Fruit fly (Drosophila melanogaster) whole organism, pupa: ENCODE data around the gene CG31465.

ENCODE experiments used
- CG10348 ChIP-seq: fragments of 200-800 bp; sonication (Bioruptor generic); IDR thresholded peaks from 2 replicates; pipeline ENCODE4 v1.3.6; 2022; ENCODE audit warnings: missing biosample characterization, missing genetic modification characterization
- CG15710 ChIP-seq: fragments of 200-800 bp; sonication (Bioruptor generic); optimal IDR thresholded peaks from 2 replicates; lab custom pipeline; 2018; ENCODE audit warnings: missing biosample characterization, mild to moderate bottlenecking, missing genetic modification characterization, moderate library complexity
- CG17806 ChIP-seq: fragments of 200-800 bp; sonication (Bioruptor generic); optimal IDR thresholded peaks from 2 replicates; lab custom pipeline; 2018; ENCODE audit warnings: missing biosample characterization, mild to moderate bottlenecking, missing genetic modification characterization, moderate library complexity
- CG34367 ChIP-seq: fragments of 200-800 bp; sonication (Bioruptor generic); optimal IDR thresholded peaks from 2 replicates; lab custom pipeline; 2018; ENCODE audit warnings: missing biosample characterization, mild to moderate bottlenecking, missing genetic modification characterization
- CG8159 ChIP-seq: fragments of 200-800 bp; sonication (Bioruptor generic); optimal IDR thresholded peaks from 3 replicates; lab custom pipeline; 2018; ENCODE audit warnings: missing biosample characterization, mild to moderate bottlenecking, missing genetic modification characterization, moderate library complexity
- CG8301 ChIP-seq: fragments of 200-800 bp; sonication (Bioruptor generic); optimal IDR thresholded peaks from 2 replicates; lab custom pipeline; 2018; ENCODE audit warnings: missing biosample characterization, mild to moderate bottlenecking, missing genetic modification characterization
- EcR ChIP-seq: fragments of 200-800 bp; sonication (Bioruptor generic); optimal IDR thresholded peaks from 3 replicates; lab custom pipeline; 2019; ENCODE audit warnings: missing biosample characterization, missing genetic modification characterization, mild to moderate bottlenecking, moderate library complexity, missing genetic modification reagents
- Snoo ChIP-seq: fragments of 200-800 bp; sonication (Bioruptor generic); optimal IDR thresholded peaks from 3 replicates; lab custom pipeline; 2017; ENCODE audit warnings: missing biosample characterization, mild to moderate bottlenecking, missing genetic modification characterization, inconsistent platforms

- TF ChIP-seq CG8159 (tag; lab: Kevin White, UChicago) (peak; percentile 95), CG15710 (peak; percentile 93), CG17806 (peak; percentile 87), CG8301 (peak; percentile 92), CG34367 (tag; lab: Kevin White, UChicago) (peak; percentile 83), EcR (peak; percentile 43), Snoo (tag; lab: Kevin White, UChicago) (peak; percentile 95), CG10348 (GFP tag; lab: Robert Waterston, UW) (peak; percentile 69)
Measured at dm6 chr3R:21848987-21849442, 31.6 kb upstream of the CG31465 start.
